Fruit fly (Drosophila melanogaster): ENCODE measurements around the gene mtTFB1.

Gene mtTFB1

dm6 chr3L:11696294-11697116 lies 12.3 kb upstream of the mtTFB1 start, which contains the start of gene Dph1 (continued):
- TF ChIP-seq dpn (GFP tag; optimal IDR thresholded peaks at IDR 0.05), result peak; percentile 82 to 88
- peak; percentile 79 to 89 for TF ChIP-seq bsh (GFP tag; optimal IDR thresholded peaks at IDR 0.05)
- TF ChIP-seq CG5180 (GFP tag; optimal IDR thresholded peaks at IDR 0.05), result peak; percentile 72
- no peak for TF ChIP-seq z (GFP tag; IDR thresholded peaks at IDR 0.05)
- TF ChIP-seq CG31388 (GFP tag; optimal IDR thresholded peaks at IDR 0.05), result peak; percentile 12
- TF ChIP-seq p53 (GFP tag; optimal IDR thresholded peaks at IDR 0.05), result peak; percentile 62
- peak; percentile 69 for TF ChIP-seq wdn (GFP tag; IDR thresholded peaks at IDR 0.05)
- peak; percentile 80 for TF ChIP-seq seq (GFP tag; IDR thresholded peaks at IDR 0.05)
- TF ChIP-seq C15 (GFP tag; IDR thresholded peaks at IDR 0.05), result peak; percentile 81; the same call in 2 of the 3 replicates
- TF ChIP-seq Fer3 (tag; optimal IDR thresholded peaks at IDR 0.05), result peak; percentile 77
- peak; percentile 84 for TF ChIP-seq Mad (GFP tag; optimal IDR thresholded peaks at IDR 0.05)
- TF ChIP-seq dati (GFP tag; IDR thresholded peaks at IDR 0.05), result peak; percentile 57; the same call in 1 of the 2 replicates
- peak; percentile 96 for TF ChIP-seq CG10267 (tag; optimal IDR thresholded peaks at IDR 0.05)
- peak; percentile 83 for TF ChIP-seq dmrt11E (tag; optimal IDR thresholded peaks at IDR 0.05)
- TF ChIP-seq kni (GFP tag; optimal IDR thresholded peaks at IDR 0.05), result peak; percentile 54
- TF ChIP-seq psq (GFP tag; optimal IDR thresholded peaks at IDR 0.05), result no peak
- TF ChIP-seq Ravus (GFP tag; IDR thresholded peaks at IDR 0.05), result peak; percentile 14; the same call in 1 of the 2 replicates
- peak; percentile 42 for TF ChIP-seq CG1647 (GFP tag; optimal IDR thresholded peaks at IDR 0.05)
- peak; percentile 91 for TF ChIP-seq oc (tag; optimal IDR thresholded peaks at IDR 0.05)
- TF ChIP-seq Pdp1 (GFP tag; optimal IDR thresholded peaks at IDR 0.05), result peak; percentile 75 to 96
- no peak for TF ChIP-seq pita (GFP tag; optimal IDR thresholded peaks at IDR 0.05)
- peak; percentile 87 for TF ChIP-seq sim (GFP tag; IDR thresholded peaks at IDR 0.05)
- TF ChIP-seq sqz (GFP tag; optimal IDR thresholded peaks at IDR 0.05), result peak; percentile 16

dm6 chr3L:11699163-11699562 lies 9.6 kb upstream of the mtTFB1 start, which contains the start of gene Dnai2:
TSS of gene Dnai2 (minus strand) at chr3L:11699263.
- TF ChIP-seq tup (GFP tag; optimal IDR thresholded peaks at IDR 0.05) (no peak), CG10321 (GFP tag; IDR thresholded peaks at IDR 0.05) (no peak), Med (GFP tag) (peak; percentile 33)

dm6 chr3L:11701649-11702048 lies 7.1 kb upstream of the mtTFB1 start:
- TF ChIP-seq Drgx (GFP tag; IDR thresholded peaks at IDR 0.05), result peak; percentile 43
- TF ChIP-seq CoRest (tag; optimal IDR thresholded peaks at IDR 0.05), result no peak

dm6 chr3L:11703579-11703978 lies 5.2 kb upstream of the mtTFB1 start:
- peak; percentile 19; the same call in 1 of the 2 replicates for TF ChIP-seq vvl (GFP tag; IDR thresholded peaks at IDR 0.05)
- TF ChIP-seq CG18599 (GFP tag; optimal IDR thresholded peaks at IDR 0.05), result no peak
- TF ChIP-seq HLHmδ (GFP tag; optimal IDR thresholded peaks at IDR 0.05), result no peak
- peak; percentile 32 for TF ChIP-seq twi (tag; optimal IDR thresholded peaks at IDR 0.05)
- no peak for TF ChIP-seq Nf-YC (tag; optimal IDR thresholded peaks at IDR 0.05)
- peak; percentile 26; the same call in 1 of the 2 replicates for TF ChIP-seq crol (GFP tag; IDR thresholded peaks at IDR 0.05)
- no peak for TF ChIP-seq CG33557 (GFP tag; optimal IDR thresholded peaks at IDR 0.05)
- peak; percentile 38 for TF ChIP-seq nau (GFP tag; optimal IDR thresholded peaks at IDR 0.05)
- no peak for TF ChIP-seq H2.0 (GFP tag; IDR thresholded peaks at IDR 0.05)
- TF ChIP-seq CG2116 (GFP tag; optimal IDR thresholded peaks at IDR 0.05), result no peak
- TF ChIP-seq p53 (GFP tag; optimal IDR thresholded peaks at IDR 0.05), result no peak
- TF ChIP-seq CrebB (tag; optimal IDR thresholded peaks at IDR 0.05), result no peak
- TF ChIP-seq CG17829 (tag; optimal IDR thresholded peaks at IDR 0.05), result no peak
- no peak for TF ChIP-seq sisA (GFP tag; IDR thresholded peaks at IDR 0.05)
- peak; percentile 61 for TF ChIP-seq Med (GFP tag)
- TF ChIP-seq zfh1 (GFP tag; IDR thresholded peaks at IDR 0.05), result 0 out of 3 replicates have a peak, but pooled peaks have one; percentile 25
- TF ChIP-seq CG7839 (tag; optimal IDR thresholded peaks at IDR 0.05), result no peak
- TF ChIP-seq CG1233 (GFP tag; optimal IDR thresholded peaks at IDR 0.05), result no peak
- no peak for TF ChIP-seq CG11504 (tag; optimal IDR thresholded peaks at IDR 0.05)

All from whole organism, embryonic.